Fruit fly (Drosophila melanogaster) whole organism, prepupa: ENCODE measurements around the gene CG13713.

Experiments used
- CG10631 ChIP-seq: fragments of 200-800 bp; sonication (Bioruptor generic); optimal IDR thresholded peaks from 2 replicates; lab custom pipeline; 2016; ENCODE audit warnings: missing biosample characterization, missing genetic modification characterization
- CG10669 ChIP-seq: fragments of 200-800 bp; sonication (Bioruptor generic); optimal IDR thresholded peaks from 3 replicates; lab custom pipeline; 2018; ENCODE audit warnings: missing biosample characterization, mild to moderate bottlenecking, missing genetic modification characterization, moderate library complexity
- CG11294 ChIP-seq: fragments of 200-800 bp; sonication (Bioruptor generic); IDR thresholded peaks from 2 replicates; pipeline ENCODE4 v1.3.6; 2022; ENCODE audit warnings: missing biosample characterization, missing genetic modification characterization
- CG15336 ChIP-seq: fragments of 200-800 bp; sonication (Bioruptor generic); IDR thresholded peaks from 2 replicates; pipeline ENCODE4 v1.3.6; 2022; ENCODE audit warnings: missing biosample characterization, missing genetic modification characterization
- CG3032 ChIP-seq: fragments of 200-800 bp; optimal IDR thresholded peaks from 2 replicates; lab custom pipeline; 2019; ENCODE audit warnings: missing biosample characterization, mild to moderate bottlenecking, missing genetic modification characterization, moderate library complexity
- CG31627 ChIP-seq: fragments of 200-800 bp; sonication (Bioruptor generic); optimal IDR thresholded peaks from 3 replicates; lab custom pipeline; 2016; ENCODE audit warnings: missing biosample characterization, missing genetic modification characterization
- CG32006 ChIP-seq: fragments of 200-800 bp; sonication (Bioruptor generic); optimal IDR thresholded peaks from 3 replicates; lab custom pipeline; 2017; ENCODE audit warnings: missing biosample characterization, mild to moderate bottlenecking, missing genetic modification characterization
- CG34406 ChIP-seq: fragments of 200-800 bp; sonication (Bioruptor generic); optimal IDR thresholded peaks from 3 replicates; lab custom pipeline; 2016; ENCODE audit warnings: missing biosample characterization, missing genetic modification characterization
- CG3919 ChIP-seq: fragments of 200-800 bp; sonication (Bioruptor generic); optimal IDR thresholded peaks from 3 replicates; lab custom pipeline; 2016; ENCODE audit warnings: missing biosample characterization, missing genetic modification characterization
- CG6163 ChIP-seq: fragments of 200-800 bp; sonication (Bioruptor generic); IDR thresholded peaks from 3 replicates; pipeline ENCODE4 v1.3.6; 2022; ENCODE audit warnings: missing biosample characterization, missing genetic modification characterization
- CG6792 ChIP-seq: fragments of 200-800 bp; sonication (Bioruptor generic); optimal IDR thresholded peaks from 3 replicates; lab custom pipeline; 2016; ENCODE audit warnings: missing biosample characterization, missing genetic modification characterization
- CG7368 ChIP-seq: fragments of 200-800 bp; sonication (Bioruptor generic); optimal IDR thresholded peaks from 3 replicates; lab custom pipeline; 2016; ENCODE audit warnings: missing biosample characterization, missing genetic modification characterization
- CG8119 ChIP-seq: fragments of 200-800 bp; sonication (Bioruptor generic); IDR thresholded peaks from 3 replicates; pipeline ENCODE4 v1.3.6; 2022; ENCODE audit warnings: missing biosample characterization, missing genetic modification characterization
- CG8632 ChIP-seq: fragments of 200-800 bp; sonication (Bioruptor generic); optimal IDR thresholded peaks from 3 replicates; lab custom pipeline; 2016; ENCODE audit warnings: missing biosample characterization, missing genetic modification characterization
- CG9139 ChIP-seq: fragments of 200-800 bp; sonication (Bioruptor generic); optimal IDR thresholded peaks from 3 replicates; lab custom pipeline; 2017; ENCODE audit warnings: missing biosample characterization, mild to moderate bottlenecking, missing genetic modification characterization
- Eip75B ChIP-seq: fragments of 200-800 bp; sonication (Bioruptor generic); optimal IDR thresholded peaks from 3 replicates; lab custom pipeline; 2016; ENCODE audit warnings: missing biosample characterization, missing genetic modification characterization
- Eip78C ChIP-seq: fragments of 200-800 bp; sonication (Bioruptor generic); peaks from one replicate; lab custom pipeline; 2016; ENCODE audit warnings: missing biosample characterization, missing genetic modification characterization
- Eip93F ChIP-seq: fragments of 200-800 bp; sonication (Bioruptor generic); optimal IDR thresholded peaks from 2 replicates; lab custom pipeline; 2016; ENCODE audit warnings: missing biosample characterization, mild to moderate bottlenecking, missing genetic modification characterization
- Ets21C ChIP-seq: fragments of 200-800 bp; sonication (Bioruptor generic); optimal IDR thresholded peaks from 3 replicates; lab custom pipeline; 2016; ENCODE audit warnings: missing biosample characterization, missing genetic modification characterization
- Ets96B ChIP-seq: fragments of 200-800 bp; optimal IDR thresholded peaks from 2 replicates; lab custom pipeline; 2019; ENCODE audit warnings: missing biosample characterization, mild to moderate bottlenecking, missing genetic modification characterization, moderate library complexity
- Gug ChIP-seq: fragments of 200-800 bp; sonication (Bioruptor generic); IDR thresholded peaks from 2 replicates; pipeline ENCODE4 v1.3.6; 2022; ENCODE audit warnings: missing biosample characterization, missing genetic modification characterization
- Hr38 ChIP-seq: sonication (Bioruptor generic); optimal IDR thresholded peaks from 2 replicates; lab custom pipeline; 2016; ENCODE audit warnings: missing biosample characterization, missing genetic modification characterization
- Hr4 ChIP-seq: fragments of 200-800 bp; sonication (Bioruptor generic); optimal IDR thresholded peaks from 3 replicates; lab custom pipeline; 2016; ENCODE audit warnings: missing biosample characterization, missing genetic modification characterization
- Lpt ChIP-seq: fragments of 200-800 bp; sonication (Bioruptor generic); optimal IDR thresholded peaks from 3 replicates; lab custom pipeline; 2016; ENCODE audit warnings: missing biosample characterization, missing genetic modification characterization
- Met ChIP-seq: fragments of 200-800 bp; sonication (Bioruptor generic); optimal IDR thresholded peaks from 3 replicates; lab custom pipeline; 2016; ENCODE audit warnings: missing biosample characterization, missing genetic modification characterization
- OdsH ChIP-seq: fragments of 200-800 bp; sonication (Bioruptor generic); optimal IDR thresholded peaks from 3 replicates; lab custom pipeline; 2016; ENCODE audit warnings: missing biosample characterization, missing genetic modification characterization
- Smox ChIP-seq: fragments of 200-800 bp; sonication (Bioruptor generic); optimal IDR thresholded peaks from 3 replicates; lab custom pipeline; 2016; ENCODE audit warnings: missing biosample characterization, missing genetic modification characterization
- Sox102F ChIP-seq: fragments of 200-800 bp; sonication (Bioruptor generic); optimal IDR thresholded peaks from 2 replicates; lab custom pipeline; 2016; ENCODE audit warnings: missing biosample characterization, mild to moderate bottlenecking, missing genetic modification characterization
- Sox14 ChIP-seq: fragments of 200-800 bp; sonication (Bioruptor generic); optimal IDR thresholded peaks from 3 replicates; lab custom pipeline; 2016; ENCODE audit warnings: missing biosample characterization, missing genetic modification characterization
- Sox15 ChIP-seq: fragments of 200-800 bp; sonication (Bioruptor generic); optimal IDR thresholded peaks from 3 replicates; lab custom pipeline; 2016; ENCODE audit warnings: missing biosample characterization, missing genetic modification characterization
- achi ChIP-seq: fragments of 200-800 bp; sonication (Bioruptor generic); optimal IDR thresholded peaks from 3 replicates; lab custom pipeline; 2016; ENCODE audit warnings: missing biosample characterization, missing genetic modification characterization
- acj6 ChIP-seq: fragments of 200-800 bp; sonication (Bioruptor generic); optimal IDR thresholded peaks from 3 replicates; lab custom pipeline; 2016; ENCODE audit warnings: missing biosample characterization, missing genetic modification characterization
- dac ChIP-seq: fragments of 200-800 bp; sonication (Bioruptor generic); optimal IDR thresholded peaks from 2 replicates; lab custom pipeline; 2017; ENCODE audit warnings: missing biosample characterization, mild to moderate bottlenecking, missing genetic modification characterization
- dsx ChIP-seq: fragments of 200-800 bp; optimal IDR thresholded peaks from 3 replicates; lab custom pipeline; 2019; ENCODE audit warnings: missing biosample characterization, mild to moderate bottlenecking, missing genetic modification characterization, moderate library complexity; ENCODE audit not compliant: poor library complexity, severe bottlenecking
- esn ChIP-seq: fragments of 200-800 bp; sonication (Bioruptor generic); optimal IDR thresholded peaks from 2 replicates; lab custom pipeline; 2016; ENCODE audit warnings: missing biosample characterization, mild to moderate bottlenecking, missing genetic modification characterization, moderate library complexity
- fd59A ChIP-seq: fragments of 200-800 bp; sonication (Bioruptor generic); optimal IDR thresholded peaks from 2 replicates; lab custom pipeline; 2017; ENCODE audit warnings: missing biosample characterization, mild to moderate bottlenecking, missing genetic modification characterization, missing genetic modification reagents
- fd85E ChIP-seq: fragments of 200-800 bp; sonication (Bioruptor generic); optimal IDR thresholded peaks from 3 replicates; lab custom pipeline; 2016; ENCODE audit warnings: missing biosample characterization, missing genetic modification characterization
- fkh ChIP-seq: fragments of 200-800 bp; sonication (Bioruptor generic); optimal IDR thresholded peaks from 3 replicates; lab custom pipeline; 2017; ENCODE audit warnings: missing biosample characterization, mild to moderate bottlenecking, missing genetic modification characterization, moderate library complexity
- net ChIP-seq: fragments of 200-800 bp; sonication (Bioruptor generic); optimal IDR thresholded peaks from 3 replicates; lab custom pipeline; 2016; ENCODE audit warnings: missing biosample characterization, missing genetic modification characterization
- pdm3 ChIP-seq: fragments of 200-800 bp; sonication (Bioruptor generic); optimal IDR thresholded peaks from 3 replicates; lab custom pipeline; 2016; ENCODE audit warnings: missing biosample characterization, missing genetic modification characterization
- salr ChIP-seq, 2 experiments: fragments of 200-800 bp; sonication (Bioruptor generic); optimal IDR thresholded peaks; 3 replicates each; lab custom pipeline; 2016 to 2018; ENCODE audit warnings: missing biosample characterization in 2 of 2, missing genetic modification characterization in 2 of 2, mild to moderate bottlenecking in 1 of 2
- spab ChIP-seq: fragments of 200-800 bp; sonication (Bioruptor generic); optimal IDR thresholded peaks from 2 replicates; lab custom pipeline; 2017; ENCODE audit warnings: missing biosample characterization, mild to moderate bottlenecking, missing genetic modification characterization, missing genetic modification reagents
- svp ChIP-seq: fragments of 200-800 bp; sonication (Bioruptor generic); peaks from one replicate; lab custom pipeline; 2016; ENCODE audit warnings: missing biosample characterization, missing genetic modification characterization
- topi ChIP-seq: fragments of 200-800 bp; sonication (Bioruptor generic); optimal IDR thresholded peaks from 3 replicates; lab custom pipeline; 2016; ENCODE audit warnings: missing biosample characterization, missing genetic modification characterization
- vri ChIP-seq: fragments of 200-800 bp; sonication (Bioruptor generic); optimal IDR thresholded peaks from 3 replicates; lab custom pipeline; 2016; ENCODE audit warnings: missing biosample characterization, mild to moderate bottlenecking, missing genetic modification characterization

The CG13713 gene

dm6 chr3L:4721886-4722285 is 24.5 kb downstream of the CG13713 start (continued):
- TF ChIP-seq dsx (GFP tag; lab: Kevin White, UChicago) (peak; percentile 48), pdm3 (GFP tag; lab: Kevin White, UChicago) (peak; percentile 68), fkh (GFP tag; lab: Kevin White, UChicago) (no peak), acj6 (GFP tag; lab: Kevin White, UChicago) (peak; percentile 76), CG10631 (GFP tag; lab: Kevin White, UChicago) (peak; percentile 80), Sox14 (GFP tag; lab: Kevin White, UChicago) (peak; percentile 21), CG34406 (GFP tag; lab: Kevin White, UChicago) (peak; percentile 68), Gug (peak; percentile 89), CG8632 (GFP tag; lab: Kevin White, UChicago) (peak; percentile 65), Lpt (peak; percentile 83), Eip78C (peak; percentile 94), achi (GFP tag; lab: Kevin White, UChicago) (peak; percentile 80), CG9139 (GFP tag; lab: Kevin White, UChicago) (no peak), Eip75B (peak; percentile 72), CG10669 (GFP tag; lab: Kevin White, UChicago) (peak; percentile 40), Sox15 (GFP tag; lab: Kevin White, UChicago) (peak; percentile 0)

dm6 chr3L:4729805-4730204 is 32.4 kb downstream of the CG13713 start:
- TF ChIP-seq Smox (GFP tag; lab: Kevin White, UChicago) (no peak), fd85E (GFP tag; lab: Kevin White, UChicago) (no peak), topi (GFP tag; lab: Kevin White, UChicago) (no peak), Sox102F (GFP tag; lab: Kevin White, UChicago) (no peak), CG6163 (GFP tag; lab: Robert Waterston, UW) (0 out of 3 replicates have a peak, but pooled peaks have one; percentile 9), Met (no peak), Hr4 (GFP tag; lab: Kevin White, UChicago) (no peak), vri (no peak), CG8119 (GFP tag; lab: Robert Waterston, UW) (0 out of 3 replicates have a peak, but pooled peaks have one; percentile 23), achi (GFP tag; lab: Kevin White, UChicago) (no peak), Hr38 (no peak), esn (GFP tag; lab: Kevin White, UChicago) (no peak)

dm6 chr3L:4731687-4732086 is 34.3 kb downstream of the CG13713 start:
- TF ChIP-seq esn (GFP tag; lab: Kevin White, UChicago) (no peak), CG8632 (GFP tag; lab: Kevin White, UChicago) (peak; percentile 4), Met (peak; percentile 9), svp (GFP tag; lab: Kevin White, UChicago) (peak; percentile 14), pdm3 (GFP tag; lab: Kevin White, UChicago) (peak; percentile 67), CG3032 (tag; lab: Kevin White, UChicago) (peak; percentile 59), fd59A (GFP tag; lab: Kevin White, UChicago) (peak; percentile 52), vri (no peak), CG9139 (GFP tag; lab: Kevin White, UChicago) (no peak), OdsH (GFP tag; lab: Kevin White, UChicago) (peak; percentile 62), CG8119 (GFP tag; lab: Robert Waterston, UW) (peak; percentile 67), Eip75B (peak; percentile 70), CG15336 (GFP tag; lab: Robert Waterston, UW) (peak; percentile 63), dac (GFP tag; lab: Kevin White, UChicago) (no peak), Gug (peak; percentile 55), CG6163 (GFP tag; lab: Robert Waterston, UW) (peak; percentile 60; the same call in 1 of the 3 replicates), CG32006 (GFP tag; lab: Kevin White, UChicago) (peak; percentile 69), achi (GFP tag; lab: Kevin White, UChicago) (peak; percentile 65), net (GFP tag; lab: Kevin White, UChicago) (peak; percentile 61), CG7368 (no peak), CG10631 (GFP tag; lab: Kevin White, UChicago) (peak; percentile 77), Hr4 (GFP tag; lab: Kevin White, UChicago) (peak; percentile 62), Ets96B (tag; lab: Kevin White, UChicago) (peak; percentile 27), acj6 (GFP tag; lab: Kevin White, UChicago) (peak; percentile 60), CG3919 (GFP tag; lab: Kevin White, UChicago) (peak; percentile 3), CG11294 (GFP tag; lab: Robert Waterston, UW) (peak; percentile 51), CG31627 (GFP tag; lab: Kevin White, UChicago) (no peak), Ets21C (GFP tag; lab: Kevin White, UChicago) (no peak), CG6792 (peak; percentile 46), spab (GFP tag; lab: Kevin White, UChicago) (peak; percentile 6), Sox14 (GFP tag; lab: Kevin White, UChicago) (peak; percentile 67), Eip93F (no peak), Lpt (peak; percentile 23), salr (GFP tag; optimal IDR thresholded peaks at IDR 0.05; lab: Kevin White, UChicago) (peak; percentile 35 to 69), fd85E (GFP tag; lab: Kevin White, UChicago) (no peak), CG10669 (GFP tag; lab: Kevin White, UChicago) (peak; percentile 27), dsx (GFP tag; lab: Kevin White, UChicago) (peak; percentile 76)
